Fruit fly (Drosophila melanogaster): Measurements from ENCODE around the gene Cpr78E.

dm6 chr3L:21715974-21716373 lies 49.2 kb upstream of the Cpr78E start:
- TF ChIP-seq psq (optimal IDR thresholded peaks at IDR 0.05) (no peak), CG8478 (optimal IDR thresholded peaks at IDR 0.05) (no peak), pan (optimal IDR thresholded peaks at IDR 0.05) (no peak), usp (GFP tag; optimal IDR thresholded peaks at IDR 0.05) (no peak), EcR (GFP tag; optimal IDR thresholded peaks at IDR 0.05) (no peak), Dll (optimal IDR thresholded peaks at IDR 0.05) (no peak)
